Worm (Caenorhabditis elegans) whole organism, L4 larva: ENCODE measurements around the gene ZK856.14.
A peak's percentile ranks its signal among the peaks of the same experiment; 100 is the strongest.

ENCODE experiments used
- ces-1 ChIP-seq: fragments of 150-350 bp; sonication (generic microtip); optimal IDR thresholded peaks from 4 replicates; lab custom pipeline; 2014; ENCODE audit warnings: missing biosample characterization, missing genetic modification reagents, missing genetic modification characterization
- nhr-11 ChIP-seq: fragments of 150-350 bp; optimal IDR thresholded peaks from 2 replicates; lab custom pipeline; 2014; ENCODE audit warnings: missing biosample characterization, missing genetic modification characterization

DNA sequence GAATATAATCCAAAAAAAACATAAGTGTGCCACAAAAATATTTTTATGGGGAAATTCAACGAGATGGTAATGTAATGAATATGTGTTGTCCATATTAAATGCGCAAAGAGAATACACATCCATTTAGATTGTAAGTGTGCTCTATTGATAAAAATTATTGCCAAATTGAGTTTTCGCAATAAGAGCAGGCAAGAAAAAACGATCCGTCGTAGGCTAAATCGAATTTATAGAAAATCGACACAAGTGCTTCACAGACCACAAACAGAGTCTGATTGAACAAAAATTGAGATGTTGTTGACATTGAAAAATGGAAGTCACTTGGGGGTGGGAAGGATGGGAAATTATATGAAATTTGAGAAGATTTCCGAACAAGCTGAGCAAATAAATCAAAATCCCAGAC, 48.2 kb downstream of the ZK856.14 start:
- no peak for TF ChIP-seq nhr-11 (tag; lab: Kevin White, UChicago)
- peak; percentile 73 for TF ChIP-seq ces-1 (GFP tag; lab: Kevin White, UChicago)
